Worm (Caenorhabditis elegans) whole organism, midembryonic: Measurements from ENCODE around the gene F43C11.3.

Source experiments
- cog-1 ChIP-seq: sonication (generic microtip); optimal IDR thresholded peaks from 2 replicates; lab custom pipeline; 2016; ENCODE audit warnings: missing genetic modification characterization, missing compliant biosample characterization
- klf-2 ChIP-seq: fragments of 200-800 bp; sonication (Bioruptor generic); conservative IDR thresholded peaks from 2 replicates; pipeline ENCODE4 v1.3.6; 2022; ENCODE audit warnings: missing genetic modification reagents, missing genetic modification characterization, missing compliant biosample characterization
- ref-1 ChIP-seq: fragments of 200-800 bp; sonication (Bioruptor generic); conservative IDR thresholded peaks from 2 replicates; pipeline ENCODE4 v1.3.6; 2022; ENCODE audit warnings: missing genetic modification reagents, missing genetic modification characterization, missing compliant biosample characterization
- ztf-29 ChIP-seq: fragments of 200-800 bp; sonication (Bioruptor generic); IDR thresholded peaks from 2 replicates; pipeline ENCODE4 v1.3.6; 2022; ENCODE audit warnings: missing genetic modification reagents, missing genetic modification characterization, missing compliant biosample characterization

DNA sequence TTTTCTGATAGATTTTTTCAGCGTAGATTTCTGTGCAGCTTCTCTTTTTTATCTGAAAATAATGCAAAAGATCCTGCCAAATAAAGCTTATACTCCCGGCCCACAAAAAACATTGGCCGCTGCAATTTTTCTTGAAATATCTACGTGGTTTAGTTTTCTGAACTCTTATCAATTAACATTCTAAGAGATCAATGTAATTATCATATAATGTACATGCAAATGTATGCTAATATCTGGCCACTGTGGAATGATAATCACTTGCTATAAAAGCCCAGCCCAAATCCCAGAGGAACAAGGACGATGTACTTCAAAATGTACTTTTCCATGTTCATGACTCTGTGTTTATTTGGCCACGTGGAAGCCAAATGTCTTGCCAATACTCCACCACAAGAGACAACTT lies 1.4 kb downstream of the F43C11.3 start, which contains the start of gene F43C11.2:
- TF ChIP-seq klf-2 (GFP tag; lab: Robert Waterston, UW) (no peak), ref-1 (GFP tag; lab: Robert Waterston, UW) (no peak), ztf-29 (GFP tag; lab: Robert Waterston, UW) (no peak), cog-1 (tag; lab: Kevin White, UChicago) (no peak)
